Fruit fly (Drosophila melanogaster) whole organism, embryonic: ENCODE results near the gene CG14618.
A peak's percentile ranks its signal among the peaks of the same experiment; 100 is the strongest.

ENCODE experiments used
- Ada2b ChIP-seq: fragments of 200-800 bp; sonication (Bioruptor generic); IDR thresholded peaks from 2 replicates; pipeline ENCODE4 v1.3.6; 2022; ENCODE audit warnings: missing biosample characterization, missing genetic modification characterization
- Aef1 ChIP-seq: fragments of 200-800 bp; sonication (Bioruptor generic); IDR thresholded peaks from 3 replicates; pipeline ENCODE4 v1.3.6; 2022; ENCODE audit warnings: missing biosample characterization, missing genetic modification characterization
- BtbVII ChIP-seq: fragments of 200-800 bp; sonication (Bioruptor generic); optimal IDR thresholded peaks from 3 replicates; lab custom pipeline; 2017; ENCODE audit warnings: missing biosample characterization, mild to moderate bottlenecking, missing genetic modification characterization
- C15 ChIP-seq: fragments of 200-800 bp; sonication (Bioruptor generic); IDR thresholded peaks from 3 replicates; pipeline ENCODE4 v1.3.6; 2022; ENCODE audit warnings: missing biosample characterization, missing genetic modification characterization
- CG10366 ChIP-seq: fragments of 200-800 bp; sonication (Bioruptor generic); IDR thresholded peaks from 2 replicates; pipeline ENCODE4 v1.3.6; 2022; ENCODE audit warnings: missing biosample characterization, missing genetic modification characterization
- CG10959 ChIP-seq: fragments of 200-800 bp; sonication (Bioruptor generic); IDR thresholded peaks from 2 replicates; pipeline ENCODE4 v1.3.6; 2022; ENCODE audit warnings: missing biosample characterization, missing genetic modification characterization
- CG10979 ChIP-seq: fragments of 200-800 bp; sonication (Bioruptor generic); optimal IDR thresholded peaks from 2 replicates; lab custom pipeline; 2018; ENCODE audit warnings: missing biosample characterization, mild to moderate bottlenecking, missing genetic modification characterization, moderate library complexity
- CG12219 ChIP-seq: fragments of 200-800 bp; sonication (Bioruptor generic); optimal IDR thresholded peaks from 3 replicates; lab custom pipeline; 2018; ENCODE audit warnings: missing biosample characterization, mild to moderate bottlenecking, missing genetic modification characterization
- CG12391 ChIP-seq: fragments of 200-800 bp; sonication (Bioruptor generic); optimal IDR thresholded peaks from 3 replicates; lab custom pipeline; 2018; ENCODE audit warnings: missing biosample characterization, mild to moderate bottlenecking, missing genetic modification characterization, moderate library complexity
- CG15601 ChIP-seq: fragments of 200-800 bp; sonication (Bioruptor generic); optimal IDR thresholded peaks from 3 replicates; lab custom pipeline; 2019; ENCODE audit warnings: missing biosample characterization, mild to moderate bottlenecking, missing genetic modification characterization, moderate library complexity
- CG17829 ChIP-seq: fragments of 200-800 bp; optimal IDR thresholded peaks from 2 replicates; lab custom pipeline; 2019; ENCODE audit warnings: missing biosample characterization, mild to moderate bottlenecking, missing genetic modification characterization, moderate library complexity
- CG1792 ChIP-seq: fragments of 200-800 bp; sonication (Bioruptor generic); optimal IDR thresholded peaks from 2 replicates; lab custom pipeline; 2016; ENCODE audit warnings: missing biosample characterization, missing genetic modification characterization
- CG2129 ChIP-seq: fragments of 200-800 bp; sonication (Bioruptor generic); IDR thresholded peaks from 2 replicates; pipeline ENCODE4 v1.3.6; 2022; ENCODE audit warnings: missing biosample characterization, missing genetic modification characterization; ENCODE audit not compliant: partially characterized antibody
- CG30020 ChIP-seq: fragments of 200-800 bp; optimal IDR thresholded peaks from 2 replicates; lab custom pipeline; 2019; ENCODE audit warnings: missing biosample characterization, mild to moderate bottlenecking, missing genetic modification characterization, moderate library complexity
- CG31365 ChIP-seq: fragments of 200-800 bp; sonication (Bioruptor generic); optimal IDR thresholded peaks from 2 replicates; lab custom pipeline; 2018; ENCODE audit warnings: missing biosample characterization, mild to moderate bottlenecking, missing genetic modification characterization
- CG3163 ChIP-seq: fragments of 200-800 bp; sonication (Bioruptor generic); optimal IDR thresholded peaks from 3 replicates; lab custom pipeline; 2016; ENCODE audit warnings: missing biosample characterization, missing genetic modification characterization
- CG3995 ChIP-seq: fragments of 200-800 bp; sonication (Bioruptor generic); optimal IDR thresholded peaks from 3 replicates; lab custom pipeline; 2016; ENCODE audit warnings: missing biosample characterization, missing genetic modification characterization
- CG4424 ChIP-seq: fragments of 200-800 bp; sonication (Bioruptor generic); optimal IDR thresholded peaks from 3 replicates; lab custom pipeline; 2016; ENCODE audit warnings: missing biosample characterization, missing genetic modification characterization
- CG7987 ChIP-seq: fragments of 200-800 bp; sonication (Bioruptor generic); optimal IDR thresholded peaks from 2 replicates; lab custom pipeline; 2018; ENCODE audit warnings: missing biosample characterization, mild to moderate bottlenecking, missing genetic modification characterization, moderate library complexity
- Eip74EF ChIP-seq, 2 experiments: fragments of 200-800 bp in 1 of 2; fragments of >200 bp in 1 of 2; sonication (Bioruptor generic) in 1 of 2; optimal IDR thresholded peaks; 2 replicates each; lab custom pipeline; 2017 to 2019; ENCODE audit warnings: missing biosample characterization in 2 of 2, missing genetic modification characterization in 2 of 2, mild to moderate bottlenecking in 1 of 2, moderate library complexity in 1 of 2
- GATAe ChIP-seq: fragments of 200-800 bp; sonication (Bioruptor generic); conservative IDR thresholded peaks from 2 replicates; pipeline ENCODE4 v1.3.6; 2022; ENCODE audit warnings: missing biosample characterization, missing genetic modification characterization
- HLH3B ChIP-seq: fragments of 200-800 bp; sonication (Bioruptor generic); IDR thresholded peaks from 2 replicates; pipeline ENCODE4 v1.3.6; 2022; ENCODE audit warnings: missing biosample characterization, missing genetic modification characterization
- Hmr ChIP-seq: fragments of 200-800 bp; sonication (Bioruptor generic); optimal IDR thresholded peaks from 3 replicates; lab custom pipeline; 2017; ENCODE audit warnings: mild to moderate bottlenecking, missing biosample characterization, missing genetic modification reagents, missing genetic modification characterization
- Hmx ChIP-seq: fragments of 200-800 bp; sonication (Bioruptor generic); optimal IDR thresholded peaks from 2 replicates; lab custom pipeline; 2016; ENCODE audit warnings: missing biosample characterization, missing genetic modification characterization
- Lpt ChIP-seq: fragments of >200 bp; optimal IDR thresholded peaks from 2 replicates; lab custom pipeline; 2018; ENCODE audit warnings: missing biosample characterization, missing genetic modification characterization
- Neu2 ChIP-seq: fragments of 200-800 bp; sonication (Bioruptor generic); optimal IDR thresholded peaks from 3 replicates; lab custom pipeline; 2016; ENCODE audit warnings: missing biosample characterization, missing genetic modification characterization, borderline replicate concordance
- Nf-YB ChIP-seq: fragments of 200-800 bp; sonication (Bioruptor generic); optimal IDR thresholded peaks from 3 replicates; lab custom pipeline; 2019; ENCODE audit warnings: missing biosample characterization, mild to moderate bottlenecking, missing genetic modification characterization, moderate library complexity
- Side ChIP-seq: fragments of 200-800 bp; sonication (Bioruptor generic); optimal IDR thresholded peaks from 2 replicates; lab custom pipeline; 2016; ENCODE audit warnings: missing biosample characterization, missing genetic modification characterization
- Sox102F ChIP-seq: fragments of 200-800 bp; sonication (Bioruptor generic); optimal IDR thresholded peaks from 2 replicates; lab custom pipeline; 2018; ENCODE audit warnings: missing biosample characterization, mild to moderate bottlenecking, missing genetic modification characterization, moderate library complexity
- ap ChIP-seq: fragments of 200-800 bp; sonication (Bioruptor generic); IDR thresholded peaks from 2 replicates; pipeline ENCODE4 v1.3.6; 2022; ENCODE audit warnings: missing biosample characterization, missing genetic modification characterization
- bbx ChIP-seq: fragments of 200-800 bp; sonication (Bioruptor generic); IDR thresholded peaks from 2 replicates; pipeline ENCODE4 v1.3.6; 2022; ENCODE audit warnings: missing biosample characterization, missing genetic modification characterization; ENCODE audit not compliant: partially characterized antibody
- bowl ChIP-seq: fragments of 200-800 bp; sonication (Bioruptor generic); IDR thresholded peaks from 2 replicates; pipeline ENCODE4 v1.3.6; 2022; ENCODE audit warnings: missing biosample characterization, missing genetic modification characterization
- ems ChIP-seq: fragments of 200-800 bp; sonication (Bioruptor generic); optimal IDR thresholded peaks from 3 replicates; lab custom pipeline; 2016; ENCODE audit warnings: missing biosample characterization, missing genetic modification characterization
- eyg ChIP-seq: fragments of 200-800 bp; sonication (Bioruptor generic); optimal IDR thresholded peaks from 3 replicates; lab custom pipeline; 2016; ENCODE audit warnings: missing biosample characterization, missing genetic modification characterization
- gcm ChIP-seq: fragments of 200-800 bp; sonication (Bioruptor generic); optimal IDR thresholded peaks from 2 replicates; lab custom pipeline; 2019; ENCODE audit warnings: missing biosample characterization, mild to moderate bottlenecking, missing genetic modification characterization, moderate library complexity
- gfzf ChIP-seq: fragments of 200-800 bp; sonication (Bioruptor generic); optimal IDR thresholded peaks from 2 replicates; lab custom pipeline; 2016; ENCODE audit warnings: missing biosample characterization, mild to moderate bottlenecking, missing genetic modification characterization, moderate library complexity
- hkb ChIP-seq, 2 experiments: fragments of 200-800 bp in 1 of 2; fragments of >200 bp in 1 of 2; sonication (Bioruptor generic) in 1 of 2; IDR thresholded peaks in 1 of 2; optimal IDR thresholded peaks in 1 of 2; 2 replicates each; pipeline versions ENCODE4 v1.3.6 to Lab custom; 2017 to 2022; ENCODE audit warnings: missing biosample characterization in 1 of 2, missing genetic modification characterization in 1 of 2
- ind ChIP-seq: fragments of 200-800 bp; sonication (Bioruptor generic); optimal IDR thresholded peaks from 3 replicates; lab custom pipeline; 2016; ENCODE audit warnings: missing biosample characterization, missing genetic modification characterization
- jing ChIP-seq: fragments of 200-800 bp; sonication (Bioruptor generic); optimal IDR thresholded peaks from 2 replicates; lab custom pipeline; 2018; ENCODE audit warnings: missing biosample characterization, mild to moderate bottlenecking, missing genetic modification characterization
- kah ChIP-seq: fragments of 200-800 bp; sonication (Bioruptor generic); optimal IDR thresholded peaks from 2 replicates; lab custom pipeline; 2018; ENCODE audit warnings: missing biosample characterization, mild to moderate bottlenecking, missing genetic modification characterization
- lab ChIP-seq: fragments of 200-800 bp; sonication (Bioruptor generic); optimal IDR thresholded peaks from 3 replicates; lab custom pipeline; 2017; ENCODE audit warnings: missing biosample characterization, missing genetic modification characterization, mild to moderate bottlenecking, moderate library complexity, missing genetic modification reagents
- nerfin-2 ChIP-seq: fragments of 200-800 bp; sonication (Bioruptor generic); IDR thresholded peaks from 2 replicates; pipeline ENCODE4 v1.3.6; 2022; ENCODE audit warnings: missing biosample characterization, missing genetic modification characterization; ENCODE audit not compliant: partially characterized antibody
- pita ChIP-seq: fragments of 200-800 bp; sonication (Bioruptor generic); optimal IDR thresholded peaks from 2 replicates; lab custom pipeline; 2017; ENCODE audit warnings: missing biosample characterization, mild to moderate bottlenecking, missing genetic modification characterization
- pum ChIP-seq: fragments of 200-800 bp; sonication (Bioruptor generic); optimal IDR thresholded peaks from 2 replicates; lab custom pipeline; 2016; ENCODE audit warnings: missing biosample characterization, missing genetic modification characterization
- salm ChIP-seq: fragments of 200-800 bp; sonication (Bioruptor generic); optimal IDR thresholded peaks from 2 replicates; lab custom pipeline; 2018; ENCODE audit warnings: missing biosample characterization, mild to moderate bottlenecking, missing genetic modification characterization
- sens-2 ChIP-seq: fragments of 200-800 bp; sonication (Bioruptor generic); IDR thresholded peaks from 2 replicates; pipeline ENCODE4 v1.3.6; 2022; ENCODE audit warnings: missing biosample characterization, missing genetic modification characterization
- sisA ChIP-seq: fragments of 200-800 bp; sonication (Bioruptor generic); IDR thresholded peaks from 2 replicates; pipeline ENCODE4 v1.3.6; 2022; ENCODE audit warnings: missing biosample characterization, missing genetic modification characterization
- slbo ChIP-seq: fragments of 200-800 bp; sonication (Bioruptor generic); IDR thresholded peaks from 2 replicates; pipeline ENCODE4 v1.3.6; 2022; ENCODE audit warnings: missing biosample characterization, missing genetic modification characterization

Gene CG14618

DNA sequence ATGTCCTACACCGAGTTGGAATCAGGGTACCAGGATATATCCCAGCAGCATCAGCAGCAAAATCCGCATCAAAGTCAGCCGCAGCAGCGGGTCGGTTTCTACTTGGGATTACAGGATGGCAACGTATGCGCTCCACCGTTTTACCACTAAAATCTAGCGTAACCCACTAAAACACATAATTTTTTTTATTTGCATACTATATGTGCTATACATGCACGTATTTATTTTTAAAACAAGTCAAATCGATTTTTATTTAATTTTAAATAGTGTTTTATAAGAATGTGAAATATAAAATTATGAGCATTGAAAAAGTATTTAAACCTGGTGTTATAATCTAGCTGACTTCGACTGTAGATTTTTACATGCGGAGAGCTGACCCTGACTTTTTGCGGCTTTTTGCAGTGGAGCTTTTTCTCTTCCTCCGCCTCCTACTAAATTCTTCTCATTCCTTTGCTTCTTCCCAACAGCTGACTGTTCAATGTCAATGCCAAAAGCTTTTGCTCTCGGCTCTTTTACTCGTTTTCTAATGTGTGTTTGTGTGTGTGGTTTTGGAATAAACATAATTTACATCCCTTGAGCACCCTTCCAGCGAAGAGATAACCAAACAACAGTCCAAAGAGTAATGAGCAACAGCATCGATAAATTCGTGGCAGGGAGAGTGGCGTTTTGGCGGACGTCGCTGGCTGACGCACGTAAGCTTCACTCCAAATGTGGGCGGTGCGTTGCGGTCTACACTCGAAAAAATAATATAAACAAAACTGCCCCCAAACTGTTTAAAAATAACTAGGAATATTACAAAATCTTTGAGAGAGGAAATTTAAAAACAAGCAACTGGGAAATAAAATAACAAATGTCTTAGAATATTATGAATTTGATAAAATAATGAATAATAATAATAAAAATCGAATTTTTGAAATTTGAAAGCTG is 14.4 kb downstream of the CG14618 start (continued):
- no peak for TF ChIP-seq jing (GFP tag; lab: Kevin White, UChicago)
- TF ChIP-seq kah: no peak
- TF ChIP-seq CG10959 (GFP tag; lab: Robert Waterston, UW): no peak
- TF ChIP-seq pum (GFP tag; lab: Kevin White, UChicago): no peak
- TF ChIP-seq bbx (GFP tag; lab: Robert Waterston, UW): no peak
- TF ChIP-seq CG10366 (GFP tag; lab: Robert Waterston, UW): peak; percentile 44
- TF ChIP-seq eyg: no peak
- no peak for TF ChIP-seq Nf-YB (GFP tag; lab: Kevin White, UChicago)
- TF ChIP-seq BtbVII: peak; percentile 26
- no peak for TF ChIP-seq hkb (optimal IDR thresholded peaks at IDR 0.05; lab: Kevin White, UChicago)
- TF ChIP-seq hkb (GFP tag; IDR thresholded peaks at IDR 0.05; lab: Robert Waterston, UW): 0 out of 2 replicates have a peak, but pooled peaks have one; percentile 22
- TF ChIP-seq CG12219: no peak
- TF ChIP-seq gcm: no peak
- no peak for TF ChIP-seq Side
- peak; percentile 18 for TF ChIP-seq CG12391 (tag; lab: Kevin White, UChicago)
- no peak for TF ChIP-seq bowl (GFP tag; lab: Robert Waterston, UW)
- TF ChIP-seq CG2129 (GFP tag; lab: Robert Waterston, UW): no peak
- TF ChIP-seq Hmr (GFP tag; lab: Kevin White, UChicago): peak; percentile 52
- TF ChIP-seq CG3995: no peak
- no peak for TF ChIP-seq Eip74EF (GFP tag; optimal IDR thresholded peaks at IDR 0.05; lab: Kevin White, UChicago)
- peak; percentile 64 for TF ChIP-seq CG3163 (GFP tag; lab: Kevin White, UChicago)
- no peak for TF ChIP-seq Hmx (GFP tag; lab: Kevin White, UChicago)
- TF ChIP-seq CG7987 (GFP tag; lab: Kevin White, UChicago): no peak
- TF ChIP-seq GATAe: no peak
- TF ChIP-seq Lpt (GFP tag; lab: Kevin White, UChicago): no peak
- no peak for TF ChIP-seq salm (tag; lab: Kevin White, UChicago)
- no peak for TF ChIP-seq CG15601
- TF ChIP-seq sisA (GFP tag; lab: Robert Waterston, UW): peak; percentile 18; the same call in 1 of the 2 replicates
- no peak for TF ChIP-seq sens-2 (GFP tag; lab: Robert Waterston, UW)
- TF ChIP-seq gfzf (GFP tag; lab: Kevin White, UChicago): no peak
- TF ChIP-seq HLH3B: peak; percentile 60
- no peak for TF ChIP-seq ems (GFP tag; lab: Kevin White, UChicago)
- peak; percentile 66 for TF ChIP-seq slbo
- TF ChIP-seq CG30020: no peak
- TF ChIP-seq pita (GFP tag; lab: Kevin White, UChicago): no peak
- TF ChIP-seq Neu2 (GFP tag; lab: Kevin White, UChicago): no peak
- TF ChIP-seq CG10979: peak; percentile 49
- peak; percentile 42; the same call in 1 of the 3 replicates for TF ChIP-seq Aef1 (GFP tag; lab: Robert Waterston, UW)
- TF ChIP-seq CG1792 (GFP tag; lab: Kevin White, UChicago): no peak
- TF ChIP-seq nerfin-2: no peak
- TF ChIP-seq CG31365 (tag; lab: Kevin White, UChicago): no peak
- TF ChIP-seq Ada2b (GFP tag; lab: Robert Waterston, UW): peak; percentile 52
- TF ChIP-seq ap: no peak
- no peak for TF ChIP-seq C15 (GFP tag; lab: Robert Waterston, UW)
- TF ChIP-seq Sox102F (GFP tag; lab: Kevin White, UChicago): peak; percentile 53
- no peak for TF ChIP-seq CG17829 (tag; lab: Kevin White, UChicago)
- TF ChIP-seq CG4424: peak; percentile 24
- peak; percentile 57 for TF ChIP-seq lab (GFP tag; lab: Kevin White, UChicago)
- peak; percentile 39 for TF ChIP-seq ind (GFP tag; lab: Kevin White, UChicago)
